Fruit fly (Drosophila melanogaster): ENCODE data around the gene CG6023.

dm6 chrX:18266846-18267245, 54.1 kb downstream of the CG6023 start:
- TF ChIP-seq CG8478 (optimal IDR thresholded peaks at IDR 0.05), result no peak
- no peak for TF ChIP-seq CTCF (optimal IDR thresholded peaks at IDR 0.05)
